Worm (Caenorhabditis elegans) whole organism, young adult: ENCODE data around the gene unc-6.

Source experiments
- Y67H2A.10 ChIP-seq: fragments of 200-800 bp; sonication (Bioruptor generic); conservative IDR thresholded peaks from 2 replicates; pipeline ENCODE4 v1.3.6; 2022; ENCODE audit warnings: missing genetic modification reagents, missing genetic modification characterization, missing compliant biosample characterization
- attf-3 ChIP-seq: fragments of 200-800 bp; sonication (Bioruptor generic); conservative IDR thresholded peaks from 2 replicates; pipeline ENCODE4 v1.3.6; 2022; ENCODE audit warnings: missing genetic modification reagents, missing genetic modification characterization, missing compliant biosample characterization
- bed-2 ChIP-seq: fragments of 200-800 bp; sonication (Bioruptor generic); IDR thresholded peaks from 2 replicates; pipeline ENCODE4 v1.3.6; 2022; ENCODE audit warnings: missing genetic modification reagents, missing genetic modification characterization, missing compliant biosample characterization
- ceh-40 ChIP-seq: fragments of 200-800 bp; sonication (Bioruptor generic); IDR thresholded peaks from 2 replicates; pipeline ENCODE4 v1.3.6; 2022; ENCODE audit warnings: missing genetic modification characterization, missing compliant biosample characterization
- chd-7 ChIP-seq: sonication (generic microtip); optimal IDR thresholded peaks from 2 replicates; lab custom pipeline; 2016; ENCODE audit warnings: mild to moderate bottlenecking, missing genetic modification characterization, moderate library complexity, missing compliant biosample characterization
- dpl-1 ChIP-seq: fragments of 150-350 bp; optimal IDR thresholded peaks from 2 replicates; lab custom pipeline; 2014; ENCODE audit warnings: missing biosample characterization, missing genetic modification reagents, missing genetic modification characterization
- snpc-4 ChIP-seq, 5 experiments: fragments of 150-350 bp in 1 of 5; sonication (generic microtip) in 4 of 5; optimal IDR thresholded peaks; 2 replicates each; lab custom pipeline; 2014 to 2018; ENCODE audit warnings: missing genetic modification characterization in 5 of 5, missing biosample characterization in 3 of 5, antibody characterized with exemption in 2 of 5, mild to moderate bottlenecking in 2 of 5, missing compliant biosample characterization in 2 of 5, missing genotype in 2 of 5, moderate library complexity in 2 of 5, missing genetic modification reagents in 1 of 5

- TF ChIP-seq Y67H2A.10 (GFP tag; lab: Robert Waterston, UW) = no peak
- TF ChIP-seq bed-2 (GFP tag; lab: Robert Waterston, UW) = no peak
- no peak for TF ChIP-seq snpc-4 (GFP tag; optimal IDR thresholded peaks at IDR 0.05; lab: Kevin White, UChicago)
- no peak for TF ChIP-seq snpc-4 (tag; optimal IDR thresholded peaks at IDR 0.05; lab: Kevin White, UChicago)
- no peak for TF ChIP-seq attf-3
- TF ChIP-seq dpl-1 (GFP tag; lab: Kevin White, UChicago) = no peak
- no peak for TF ChIP-seq chd-7 (tag; lab: Kevin White, UChicago)
- TF ChIP-seq ceh-40 (GFP tag; lab: Robert Waterston, UW) = no peak
Observed at ce11 chrX:6889374-6889773, at the start of gene unc-6.
